Worm (Caenorhabditis elegans) whole organism, L1 larva: ENCODE data around the gene npp-3.
A peak's percentile ranks its signal among the peaks of the same experiment; 100 is the strongest.

Experiments
- C34B4.2 ChIP-seq: sonication (generic microtip); optimal IDR thresholded peaks from 2 replicates; lab custom pipeline; 2017; ENCODE audit warnings: mild to moderate bottlenecking, missing genetic modification characterization, missing compliant biosample characterization
- blmp-1 ChIP-seq: fragments of 150-350 bp; optimal IDR thresholded peaks from 2 replicates; lab custom pipeline; 2014; ENCODE audit warnings: missing biosample characterization, missing genetic modification characterization
- ceh-82 ChIP-seq, 3 experiments: fragments of 150-350 bp in 1 of 3; sonication (generic microtip) in 2 of 3; optimal IDR thresholded peaks; 2 replicates each; lab custom pipeline; 2014 to 2017; ENCODE audit warnings: missing biosample characterization in 3 of 3, missing genetic modification characterization in 3 of 3
- dpl-1 ChIP-seq, 3 experiments: fragments of 150-350 bp in 2 of 3; sonication (generic microtip) in 1 of 3; optimal IDR thresholded peaks; 2 replicates each; lab custom pipeline; 2014 to 2017; ENCODE audit warnings: missing biosample characterization in 3 of 3, missing genetic modification characterization in 3 of 3, missing genetic modification reagents in 3 of 3
- efl-3 ChIP-seq: fragments of 200-800 bp; sonication (Bioruptor generic); optimal IDR thresholded peaks from 2 replicates; lab custom pipeline; 2018; ENCODE audit warnings: mild to moderate bottlenecking, missing genetic modification characterization, missing compliant biosample characterization
- egl-27 ChIP-seq, 2 experiments: fragments of 150-350 bp in 1 of 2; sonication (generic microtip); optimal IDR thresholded peaks; 3 replicates each; lab custom pipeline; 2017 to 2018; ENCODE audit warnings: missing biosample characterization in 2 of 2, missing genetic modification characterization in 2 of 2, missing genetic modification reagents in 2 of 2
- jun-1 ChIP-seq: fragments of 150-350 bp; optimal IDR thresholded peaks from 2 replicates; lab custom pipeline; 2014; ENCODE audit warnings: missing biosample characterization, missing genetic modification reagents, missing genetic modification characterization
- nhr-12 ChIP-seq: sonication (generic microtip); optimal IDR thresholded peaks from 2 replicates; lab custom pipeline; 2017; ENCODE audit warnings: missing biosample characterization, missing genetic modification characterization
- pqm-1 ChIP-seq: sonication (generic microtip); optimal IDR thresholded peaks from 3 replicates; lab custom pipeline; 2017; ENCODE audit warnings: missing biosample characterization, missing genetic modification characterization
- unc-62 ChIP-seq: fragments of 150-350 bp; optimal IDR thresholded peaks from 2 replicates; lab custom pipeline; 2014; ENCODE audit warnings: missing biosample characterization, missing genetic modification reagents, missing genetic modification characterization

DNA sequence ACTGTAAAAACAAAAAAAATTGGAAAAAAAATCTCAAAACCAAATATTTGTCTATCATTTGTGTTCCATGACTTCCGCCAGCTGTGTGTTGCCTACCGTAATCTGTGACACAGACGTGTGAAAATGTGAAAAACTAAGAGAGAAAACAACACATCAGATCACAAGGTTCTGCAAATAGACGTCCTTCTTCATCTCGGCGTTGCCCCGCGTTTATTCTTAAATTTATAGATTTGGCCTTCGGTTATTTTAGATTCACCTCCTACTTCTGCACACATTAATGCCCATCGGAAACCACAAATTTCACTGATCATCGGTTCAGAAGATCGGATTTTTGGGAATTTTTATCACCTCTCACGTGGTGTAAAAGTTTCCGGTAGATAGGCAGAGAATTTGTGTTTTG lies 35.5 kb downstream of the npp-3 start:
- TF ChIP-seq dpl-1 (GFP tag; optimal IDR thresholded peaks at IDR 0.05; lab: Kevin White, UChicago) (no peak), C34B4.2 (tag; lab: Kevin White, UChicago) (no peak), egl-27 (tag; optimal IDR thresholded peaks at IDR 0.05; lab: Kevin White, UChicago) (no peak), ceh-82 (tag; optimal IDR thresholded peaks at IDR 0.05; lab: Kevin White, UChicago) (no peak), jun-1 (tag; lab: Kevin White, UChicago) (no peak), blmp-1 (tag; lab: Kevin White, UChicago) (peak; percentile 15), pqm-1 (tag; lab: Kevin White, UChicago) (no peak), efl-3 (no peak), nhr-12 (tag; lab: Kevin White, UChicago) (no peak), unc-62 (GFP tag; lab: Kevin White, UChicago) (no peak)
